Worm (Caenorhabditis elegans) whole organism, midembryonic: Measurements from ENCODE around the gene srw-38.

Experiments used
- T22C8.4 ChIP-seq: fragments of 200-800 bp; sonication (Bioruptor generic); IDR thresholded peaks from 2 replicates; pipeline ENCODE4 v1.3.6; 2022; ENCODE audit warnings: missing genetic modification characterization, missing compliant biosample characterization
- cog-1 ChIP-seq: sonication (generic microtip); optimal IDR thresholded peaks from 2 replicates; lab custom pipeline; 2016; ENCODE audit warnings: missing genetic modification characterization, missing compliant biosample characterization
- flt-1 ChIP-seq: fragments of 200-800 bp; sonication (Bioruptor generic); IDR thresholded peaks from 2 replicates; pipeline ENCODE4 v1.3.6; 2022; ENCODE audit warnings: missing genetic modification characterization, missing compliant biosample characterization
- klf-2 ChIP-seq: fragments of 200-800 bp; sonication (Bioruptor generic); conservative IDR thresholded peaks from 2 replicates; pipeline ENCODE4 v1.3.6; 2022; ENCODE audit warnings: missing genetic modification reagents, missing genetic modification characterization, missing compliant biosample characterization
- med-1 ChIP-seq: sonication (generic microtip); optimal IDR thresholded peaks from 2 replicates; lab custom pipeline; 2017; ENCODE audit warnings: missing genetic modification characterization, mild to moderate bottlenecking, missing compliant biosample characterization, antibody characterized with exemption, missing genetic modification reagents; ENCODE audit not compliant: insufficient read depth
- ref-1 ChIP-seq: fragments of 200-800 bp; sonication (Bioruptor generic); conservative IDR thresholded peaks from 2 replicates; pipeline ENCODE4 v1.3.6; 2022; ENCODE audit warnings: missing genetic modification reagents, missing genetic modification characterization, missing compliant biosample characterization
- tab-1 ChIP-seq: fragments of 200-800 bp; sonication (Bioruptor generic); IDR thresholded peaks from 2 replicates; pipeline ENCODE4 v1.3.6; 2022; ENCODE audit warnings: missing genetic modification characterization, missing compliant biosample characterization
- ztf-23 ChIP-seq: fragments of 200-800 bp; sonication (Bioruptor generic); IDR thresholded peaks from 2 replicates; pipeline ENCODE4 v1.3.6; 2022; ENCODE audit warnings: missing genetic modification reagents, missing genetic modification characterization, missing compliant biosample characterization
- ztf-29 ChIP-seq: fragments of 200-800 bp; sonication (Bioruptor generic); IDR thresholded peaks from 2 replicates; pipeline ENCODE4 v1.3.6; 2022; ENCODE audit warnings: missing genetic modification reagents, missing genetic modification characterization, missing compliant biosample characterization

srw-38 gene

DNA sequence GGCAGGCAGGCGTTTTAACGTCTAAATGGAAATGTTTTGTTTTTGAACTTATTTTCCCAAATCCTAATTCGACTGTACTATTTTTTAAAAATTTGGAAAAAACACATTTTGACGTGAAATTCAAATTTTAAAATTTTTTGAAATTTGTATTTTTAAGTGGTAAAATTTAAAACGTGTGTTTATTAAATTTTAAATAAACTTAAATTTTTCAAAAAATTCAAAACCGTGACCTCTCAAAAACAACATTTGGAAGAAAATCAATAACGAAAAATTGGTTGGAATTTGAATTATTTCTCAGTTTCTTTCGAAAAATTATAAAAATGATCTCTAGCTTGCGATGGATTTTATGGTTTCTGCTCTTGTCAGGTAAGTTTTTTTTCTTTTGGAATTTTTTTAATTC is 21.1 kb downstream of the srw-38 start, which contains the start of gene Y116F11B.8:
TSS of gene Y116F11B.8 (plus strand) at position 301 of the 400 bp plus-strand sequence.
- TF ChIP-seq flt-1 (GFP tag; lab: Robert Waterston, UW): no peak
- TF ChIP-seq ztf-23 (GFP tag; lab: Robert Waterston, UW): no peak
- TF ChIP-seq T22C8.4: no peak
- TF ChIP-seq med-1 (GFP tag; lab: Kevin White, UChicago): no peak
- TF ChIP-seq tab-1 (GFP tag; lab: Robert Waterston, UW): no peak
- no peak for TF ChIP-seq ztf-29 (GFP tag; lab: Robert Waterston, UW)
- TF ChIP-seq ref-1 (GFP tag; lab: Robert Waterston, UW): no peak
- no peak for TF ChIP-seq klf-2
- TF ChIP-seq cog-1 (tag; lab: Kevin White, UChicago): no peak

ce11 chrV:19860225-19860624 is 24.0 kb downstream of the srw-38 start:
- TF ChIP-seq cog-1 (tag; lab: Kevin White, UChicago): no peak
- TF ChIP-seq ztf-29 (GFP tag; lab: Robert Waterston, UW): no peak
- TF ChIP-seq med-1 (GFP tag; lab: Kevin White, UChicago): no peak
- TF ChIP-seq ztf-23 (GFP tag; lab: Robert Waterston, UW): no peak
- no peak for TF ChIP-seq T22C8.4

- TF ChIP-seq cog-1 (tag; lab: Kevin White, UChicago): no peak
- no peak for TF ChIP-seq ztf-29 (GFP tag; lab: Robert Waterston, UW)
These were observed 31.6 kb downstream of the srw-38 start, which contains the start of gene Y116F11B.9 for ce11 chrV:19867883-19868282. Gene Y116F11B.9, minus strand, starts transcription at chrV:19867983.

ce11 chrV:19882916-19883315 is 46.7 kb downstream of the srw-38 start, which contains the start of gene Y116F11B.13:
Gene Y116F11B.13, plus strand, starts transcription at chrV:19883216.
- no peak for TF ChIP-seq cog-1 (tag; lab: Kevin White, UChicago)
- TF ChIP-seq tab-1 (GFP tag; lab: Robert Waterston, UW): no peak
- no peak for TF ChIP-seq ztf-23 (GFP tag; lab: Robert Waterston, UW)
- no peak for TF ChIP-seq ztf-29 (GFP tag; lab: Robert Waterston, UW)
- TF ChIP-seq med-1 (GFP tag; lab: Kevin White, UChicago): no peak
- TF ChIP-seq flt-1 (GFP tag; lab: Robert Waterston, UW): no peak
- no peak for TF ChIP-seq T22C8.4
- TF ChIP-seq klf-2: no peak
- no peak for TF ChIP-seq ref-1 (GFP tag; lab: Robert Waterston, UW)
